Fruit fly (Drosophila melanogaster) whole organism, wandering third instar larva: Measurements from ENCODE around the gene sinah.

Source experiments
- Abd-B ChIP-seq: fragments of >200 bp; optimal IDR thresholded peaks from 2 replicates; lab custom pipeline; 2017; ENCODE audit warnings: missing biosample characterization, missing genetic modification characterization
- CG32264 ChIP-seq: fragments of 200-800 bp; sonication (Bioruptor generic); optimal IDR thresholded peaks from 2 replicates; lab custom pipeline; 2016; ENCODE audit warnings: missing biosample characterization, missing genetic modification characterization
- CG9705 ChIP-seq: fragments of 200-800 bp; sonication (Bioruptor generic); optimal IDR thresholded peaks from 2 replicates; lab custom pipeline; 2018; ENCODE audit warnings: missing biosample characterization, mild to moderate bottlenecking, missing genetic modification characterization
- CrebA ChIP-seq: fragments of 200-800 bp; sonication (Bioruptor generic); optimal IDR thresholded peaks from 2 replicates; lab custom pipeline; 2016; ENCODE audit warnings: missing biosample characterization, mild to moderate bottlenecking, missing genetic modification characterization, borderline replicate concordance
- Dfd ChIP-seq: fragments of >200 bp; optimal IDR thresholded peaks from 2 replicates; lab custom pipeline; 2017; ENCODE audit warnings: missing biosample characterization, missing genetic modification characterization
- Dif ChIP-seq: fragments of 200-275, 200-300 bp; sonication (Bioruptor generic); optimal IDR thresholded peaks from 2 replicates; lab custom pipeline; 2018; ENCODE audit warnings: missing biosample characterization, missing genetic modification characterization; ENCODE audit not compliant: partially characterized antibody
- GATAd ChIP-seq: sonication (Bioruptor generic); optimal IDR thresholded peaks from 2 replicates; lab custom pipeline; 2016; ENCODE audit warnings: missing biosample characterization, missing genetic modification characterization
- HLH106 ChIP-seq: fragments of 200-800 bp; optimal IDR thresholded peaks from 3 replicates; lab custom pipeline; 2019; ENCODE audit warnings: missing biosample characterization, mild to moderate bottlenecking, missing genetic modification characterization, moderate library complexity
- Hnf4 ChIP-seq: fragments of 200-800 bp; sonication (Bioruptor generic); optimal IDR thresholded peaks from 2 replicates; lab custom pipeline; 2016; ENCODE audit warnings: missing biosample characterization, mild to moderate bottlenecking, missing genetic modification characterization
- Jra ChIP-seq: sonication (Bioruptor generic); optimal IDR thresholded peaks from 2 replicates; lab custom pipeline; 2016; ENCODE audit warnings: missing biosample characterization, missing genetic modification characterization
- Mio ChIP-seq: sonication (Bioruptor generic); optimal IDR thresholded peaks from 2 replicates; lab custom pipeline; 2016; ENCODE audit warnings: missing biosample characterization, missing genetic modification characterization
- Myc ChIP-seq: fragments of >200 bp; optimal IDR thresholded peaks from 2 replicates; lab custom pipeline; 2017
- N ChIP-seq: fragments of >200 bp; optimal IDR thresholded peaks from 2 replicates; lab custom pipeline; 2018; ENCODE audit warnings: missing biosample characterization, missing external identifiers, missing genetic modification characterization
- OdsH ChIP-seq: fragments of 200-800 bp; sonication (Bioruptor generic); optimal IDR thresholded peaks from 2 replicates; lab custom pipeline; 2016; ENCODE audit warnings: missing biosample characterization, mild to moderate bottlenecking, missing genetic modification characterization
- Rel ChIP-seq, 2 experiments: fragments of 200-800 bp; sonication (Bioruptor generic) in 1 of 2; optimal IDR thresholded peaks; 2 replicates in 1 of 2; 3 replicates in 1 of 2; lab custom pipeline; 2016 to 2019; ENCODE audit warnings: mild to moderate bottlenecking in 2 of 2, missing biosample characterization in 2 of 2, missing genetic modification characterization in 2 of 2, moderate library complexity in 1 of 2
- Sp1 ChIP-seq: fragments of 200-800 bp; sonication (Bioruptor generic); optimal IDR thresholded peaks from 3 replicates; lab custom pipeline; 2019; ENCODE audit warnings: missing biosample characterization, mild to moderate bottlenecking, missing genetic modification characterization, moderate library complexity
- Vsx2 ChIP-seq: fragments of 200-300, 225-300 bp; sonication (Bioruptor generic); optimal IDR thresholded peaks from 2 replicates; lab custom pipeline; 2018; ENCODE audit warnings: missing biosample characterization, missing genetic modification characterization; ENCODE audit not compliant: partially characterized antibody
- br ChIP-seq: fragments of 200-800 bp; sonication (Bioruptor generic); optimal IDR thresholded peaks from 2 replicates; lab custom pipeline; 2016; ENCODE audit warnings: missing biosample characterization, missing genetic modification characterization
- dl ChIP-seq, 2 experiments: fragments of 175-275, 200-275 bp in 1 of 2; fragments of 200-275 bp in 1 of 2; sonication (Bioruptor generic); optimal IDR thresholded peaks; lab custom pipeline; 2018; ENCODE audit warnings: mild to moderate bottlenecking in 2 of 2, missing biosample characterization in 2 of 2, missing genetic modification characterization in 2 of 2, moderate library complexity in 2 of 2; ENCODE audit not compliant: partially characterized antibody in 2 of 2, insufficient read depth in 1 of 2
- dmrt93B ChIP-seq: fragments of 200-800 bp; sonication (Bioruptor generic); optimal IDR thresholded peaks from 2 replicates; lab custom pipeline; 2018; ENCODE audit warnings: missing biosample characterization, mild to moderate bottlenecking, missing genetic modification characterization
- dsf ChIP-seq: sonication (Bioruptor generic); optimal IDR thresholded peaks from 2 replicates; lab custom pipeline; 2016; ENCODE audit warnings: missing biosample characterization, missing genetic modification characterization, borderline replicate concordance
- ey ChIP-seq: fragments of 200-800 bp; sonication (Bioruptor generic); optimal IDR thresholded peaks from 2 replicates; lab custom pipeline; 2016; ENCODE audit warnings: missing biosample characterization, missing genetic modification characterization
- foxo ChIP-seq, 2 experiments: fragments of 200-800 bp; sonication (Bioruptor generic); optimal IDR thresholded peaks; 2 replicates in 1 of 2; 3 replicates in 1 of 2; lab custom pipeline; 2016 to 2017; ENCODE audit warnings: missing biosample characterization in 2 of 2, missing genetic modification characterization in 2 of 2
- fru ChIP-seq: fragments of 200-800 bp; sonication (Bioruptor generic); optimal IDR thresholded peaks from 3 replicates; lab custom pipeline; 2016; ENCODE audit warnings: missing biosample characterization, mild to moderate bottlenecking, missing genetic modification characterization
- h ChIP-seq: fragments of 200-800 bp; sonication (Bioruptor generic); optimal IDR thresholded peaks from 3 replicates; lab custom pipeline; 2016; ENCODE audit warnings: missing biosample characterization, mild to moderate bottlenecking, missing genetic modification characterization
- jim ChIP-seq: fragments of 175-275, 200-325 bp; sonication (Bioruptor generic); optimal IDR thresholded peaks from 2 replicates; lab custom pipeline; 2016; ENCODE audit warnings: missing biosample characterization, mild to moderate bottlenecking, missing genetic modification characterization
- lola ChIP-seq: fragments of >200 bp; optimal IDR thresholded peaks from 2 replicates; lab custom pipeline; 2017; ENCODE audit warnings: missing biosample characterization, missing genetic modification characterization
- pan ChIP-seq: fragments of >200 bp; optimal IDR thresholded peaks from 2 replicates; lab custom pipeline; 2017
- psq ChIP-seq: fragments of 200-800 bp; sonication (Bioruptor generic); optimal IDR thresholded peaks from 3 replicates; lab custom pipeline; 2017; ENCODE audit warnings: missing biosample characterization, mild to moderate bottlenecking, missing genetic modification characterization, moderate library complexity
- rgr ChIP-seq: fragments of 200-800 bp; sonication (Bioruptor generic); optimal IDR thresholded peaks from 3 replicates; lab custom pipeline; 2016; ENCODE audit warnings: missing biosample characterization, mild to moderate bottlenecking, missing genetic modification characterization
- sage ChIP-seq: fragments of 200-800 bp; sonication (Bioruptor generic); optimal IDR thresholded peaks from 2 replicates; lab custom pipeline; 2016; ENCODE audit warnings: missing biosample characterization, mild to moderate bottlenecking, missing genetic modification characterization
- tai ChIP-seq: sonication (Bioruptor generic); optimal IDR thresholded peaks from 2 replicates; lab custom pipeline; 2016; ENCODE audit warnings: missing biosample characterization, missing genetic modification characterization
- usp ChIP-seq: fragments of >200 bp; optimal IDR thresholded peaks from 2 replicates; lab custom pipeline; 2017; ENCODE audit warnings: missing biosample characterization, missing genetic modification characterization
- woc ChIP-seq: sonication (Bioruptor generic); optimal IDR thresholded peaks from 2 replicates; lab custom pipeline; 2016; ENCODE audit warnings: missing biosample characterization, mild to moderate bottlenecking, missing genetic modification characterization

The sinah gene

dm6 chr3L:16842952-16843351 lies 15.9 kb upstream of the sinah start:
- no peak for TF ChIP-seq Myc
- no peak for TF ChIP-seq usp (GFP tag; lab: Kevin White, UChicago)
- no peak for TF ChIP-seq dl (GFP tag; optimal IDR thresholded peaks at IDR 0.05; lab: Kevin White, UChicago; ENCODE audit: insufficient read depth in 1 of 2, partially characterized antibody in 2 of 2)
- TF ChIP-seq fru (GFP tag; lab: Kevin White, UChicago): no peak
- no peak for TF ChIP-seq Abd-B (GFP tag; lab: Kevin White, UChicago)
- no peak for TF ChIP-seq foxo (GFP tag; optimal IDR thresholded peaks at IDR 0.05; lab: Kevin White, UChicago)
- no peak for TF ChIP-seq jim (GFP tag; lab: Kevin White, UChicago)
- no peak for TF ChIP-seq tai
- TF ChIP-seq Jra (GFP tag; lab: Kevin White, UChicago): no peak
- no peak for TF ChIP-seq N
- TF ChIP-seq CG32264: no peak
- TF ChIP-seq pan (lab: Kevin White, UChicago): no peak
- no peak for TF ChIP-seq Vsx2 (GFP tag; lab: Kevin White, UChicago)
- TF ChIP-seq sage (GFP tag; lab: Kevin White, UChicago): no peak
- no peak for TF ChIP-seq CrebA (GFP tag; lab: Kevin White, UChicago)
- TF ChIP-seq dmrt93B (GFP tag; lab: Kevin White, UChicago): no peak
- no peak for TF ChIP-seq Hnf4 (GFP tag; lab: Kevin White, UChicago)
- TF ChIP-seq br (GFP tag; lab: Kevin White, UChicago): no peak
- no peak for TF ChIP-seq woc (GFP tag; lab: Kevin White, UChicago)

dm6 chr3L:16844920-16845573 lies 13.8 kb upstream of the sinah start, which contains the start of the genes kud and Zcchc7:
Gene kud, minus strand, starts transcription at chr3L:16844991.
Gene Zcchc7, plus strand, starts transcription at chr3L:16845386.
- TF ChIP-seq psq (GFP tag; lab: Kevin White, UChicago) (peak; percentile 61), woc (GFP tag; lab: Kevin White, UChicago) (peak; percentile 91), dsf (GFP tag; lab: Kevin White, UChicago) (peak; percentile 44), Dif (no peak), ey (GFP tag; lab: Kevin White, UChicago) (peak; percentile 74), Myc (peak; percentile 81), Mio (GFP tag; lab: Kevin White, UChicago) (no peak), rgr (GFP tag; lab: Kevin White, UChicago) (peak; percentile 64), fru (GFP tag; lab: Kevin White, UChicago) (peak; percentile 83), Sp1 (peak; percentile 75), HLH106 (tag; lab: Kevin White, UChicago) (peak; percentile 80), OdsH (GFP tag; lab: Kevin White, UChicago) (peak; percentile 73), CG9705 (peak; percentile 75), h (GFP tag; lab: Kevin White, UChicago) (peak; percentile 79), foxo (GFP tag; optimal IDR thresholded peaks at IDR 0.05; lab: Kevin White, UChicago) (peak in 1 of 2 experiments; percentile 81), Rel (GFP tag; optimal IDR thresholded peaks at IDR 0.05; lab: Kevin White, UChicago) (no peak), Rel (tag; optimal IDR thresholded peaks at IDR 0.05; lab: Kevin White, UChicago) (no peak)

- no peak for TF ChIP-seq lola (GFP tag; lab: Kevin White, UChicago)
- no peak for TF ChIP-seq HLH106 (tag; lab: Kevin White, UChicago)
- TF ChIP-seq CrebA (GFP tag; lab: Kevin White, UChicago): no peak
- no peak for TF ChIP-seq sage (GFP tag; lab: Kevin White, UChicago)
- no peak for TF ChIP-seq rgr (GFP tag; lab: Kevin White, UChicago)
- no peak for TF ChIP-seq jim (GFP tag; lab: Kevin White, UChicago)
- no peak for TF ChIP-seq fru (GFP tag; lab: Kevin White, UChicago)
- TF ChIP-seq N: no peak
- no peak for TF ChIP-seq Dfd (GFP tag; lab: Kevin White, UChicago)
- TF ChIP-seq CG9705: no peak
- no peak for TF ChIP-seq CG32264
- TF ChIP-seq pan (lab: Kevin White, UChicago): no peak
- no peak for TF ChIP-seq GATAd
- TF ChIP-seq Mio (GFP tag; lab: Kevin White, UChicago): no peak
- TF ChIP-seq Myc: no peak
- no peak for TF ChIP-seq dl (GFP tag; optimal IDR thresholded peaks at IDR 0.05; lab: Kevin White, UChicago; ENCODE audit: insufficient read depth in 1 of 2, partially characterized antibody in 2 of 2)
Observed at dm6 chr3L:16845607-16846277, 13.1 kb upstream of the sinah start, which contains the start of gene CG32161. Gene CG32161, plus strand, starts transcription at chr3L:16846227.
